Fruit fly (Drosophila melanogaster): Measurements from ENCODE around the gene Nhe3.

dm6 chr2L:6686612-6687011 lies 2.4 kb upstream of the Nhe3 start, which contains the start of gene CG11327:
- TF ChIP-seq psq (optimal IDR thresholded peaks at IDR 0.05) (no peak), usp (GFP tag; optimal IDR thresholded peaks at IDR 0.05) (no peak)
